Worm (Caenorhabditis elegans): ENCODE measurements around the gene F09E5.12.

The F09E5.12 gene

DNA sequence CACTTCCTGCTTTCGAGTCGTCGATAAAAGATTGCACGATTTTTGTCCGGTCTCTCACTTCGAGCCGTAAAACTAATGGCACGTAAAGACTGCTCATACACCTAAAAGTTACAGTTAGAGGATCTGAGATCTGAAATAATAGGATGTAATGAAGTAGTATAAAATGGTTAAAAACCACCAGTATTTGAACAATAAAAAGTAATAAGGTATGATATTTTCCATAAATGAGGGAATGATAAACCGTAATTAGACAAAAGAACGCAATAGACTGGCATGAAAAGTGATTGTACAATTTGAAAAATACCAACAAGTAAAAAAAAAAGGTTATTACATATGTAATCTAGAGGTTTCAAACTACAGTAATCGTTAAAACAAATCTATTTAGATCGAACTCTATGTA lies 22.5 kb upstream of the F09E5.12 start, which contains the start of gene brap-2:
Gene brap-2 (minus strand): TSS at position 101 of the 400 bp plus-strand sequence.
- TF ChIP-seq nhr-12 (tag; optimal IDR thresholded peaks at IDR 0.05) (no peak), mls-2 (tag; optimal IDR thresholded peaks at IDR 0.05) (no peak), nhr-76 (tag; optimal IDR thresholded peaks at IDR 0.05) (no peak), drap-1 (GFP tag; optimal IDR thresholded peaks at IDR 0.05) (no peak), mep-1 (tag; optimal IDR thresholded peaks at IDR 0.05) (no peak), ham-2 (GFP tag; optimal IDR thresholded peaks at IDR 0.05) (no peak), lsy-2 (tag; optimal IDR thresholded peaks at IDR 0.05) (no peak), bed-3 (GFP tag; optimal IDR thresholded peaks at IDR 0.05) (no peak), hlh-1 (tag; optimal IDR thresholded peaks at IDR 0.05) (no peak), zip-8 (tag; optimal IDR thresholded peaks at IDR 0.05) (no peak), snpc-4 (tag; optimal IDR thresholded peaks at IDR 0.05) (no peak), unc-39 (tag; optimal IDR thresholded peaks at IDR 0.05) (no peak), M03D4.4 (tag; optimal IDR thresholded peaks at IDR 0.05) (no peak), cnd-1 (tag; optimal IDR thresholded peaks at IDR 0.05) (no peak), mab-5 (tag; optimal IDR thresholded peaks at IDR 0.05) (no peak), elt-3 (tag; optimal IDR thresholded peaks at IDR 0.05) (no peak), sptf-1 (tag; optimal IDR thresholded peaks at IDR 0.05) (no peak)

DNA sequence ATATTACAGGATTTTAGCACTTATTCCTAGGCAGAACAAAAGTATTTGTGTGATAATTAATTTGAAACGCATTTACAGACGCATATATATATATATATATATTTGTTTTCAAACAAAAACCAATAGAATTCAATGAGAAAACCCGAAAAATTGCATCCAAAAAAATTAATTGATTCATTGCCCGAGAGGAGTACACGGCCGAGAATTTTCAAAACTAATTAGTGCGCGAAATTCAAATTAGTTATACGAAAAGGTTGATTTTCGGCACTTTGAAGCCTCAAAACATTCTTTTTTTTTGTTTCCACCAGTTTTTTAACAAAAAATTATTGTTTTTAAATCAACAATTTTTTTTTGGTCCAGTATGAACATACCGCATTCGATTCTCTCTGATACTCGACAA lies 20.9 kb upstream of the F09E5.12 start:
- no peak for TF ChIP-seq unc-39 (tag; optimal IDR thresholded peaks at IDR 0.05)
- no peak for TF ChIP-seq nhr-28 (tag; optimal IDR thresholded peaks at IDR 0.05)
- TF ChIP-seq lsy-2 (tag; optimal IDR thresholded peaks at IDR 0.05), result no peak
- no peak for TF ChIP-seq unc-120 (tag; optimal IDR thresholded peaks at IDR 0.05; ENCODE audit: poor library complexity, severe bottlenecking)
- TF ChIP-seq nhr-2 (tag; optimal IDR thresholded peaks at IDR 0.05), result no peak
- TF ChIP-seq lin-13 (tag; optimal IDR thresholded peaks at IDR 0.05), result no peak
- TF ChIP-seq blmp-1 (tag; optimal IDR thresholded peaks at IDR 0.05), result no peak
- no peak for TF ChIP-seq ceh-43 (GFP tag; optimal IDR thresholded peaks at IDR 0.05)
- TF ChIP-seq nhr-237 (tag; optimal IDR thresholded peaks at IDR 0.05), result no peak
- TF ChIP-seq unc-62 (GFP tag; optimal IDR thresholded peaks at IDR 0.05), result no peak
- no peak for TF ChIP-seq nhr-12 (tag; optimal IDR thresholded peaks at IDR 0.05)
- no peak for TF ChIP-seq sem-2 (GFP tag; optimal IDR thresholded peaks at IDR 0.05)
- no peak for TF ChIP-seq lin-32 (GFP tag; optimal IDR thresholded peaks at IDR 0.05)
- no peak for TF ChIP-seq mab-5 (tag; optimal IDR thresholded peaks at IDR 0.05)
- TF ChIP-seq flh-1 (GFP tag; optimal IDR thresholded peaks at IDR 0.05), result no peak
- TF ChIP-seq nhr-76 (tag; optimal IDR thresholded peaks at IDR 0.05), result no peak
- no peak for TF ChIP-seq ceh-39 (tag; optimal IDR thresholded peaks at IDR 0.05)
- TF ChIP-seq tbx-8 (GFP tag; optimal IDR thresholded peaks at IDR 0.05), result no peak
- no peak for TF ChIP-seq mls-2 (tag; optimal IDR thresholded peaks at IDR 0.05)
- no peak for TF ChIP-seq mep-1 (tag; optimal IDR thresholded peaks at IDR 0.05)

DNA sequence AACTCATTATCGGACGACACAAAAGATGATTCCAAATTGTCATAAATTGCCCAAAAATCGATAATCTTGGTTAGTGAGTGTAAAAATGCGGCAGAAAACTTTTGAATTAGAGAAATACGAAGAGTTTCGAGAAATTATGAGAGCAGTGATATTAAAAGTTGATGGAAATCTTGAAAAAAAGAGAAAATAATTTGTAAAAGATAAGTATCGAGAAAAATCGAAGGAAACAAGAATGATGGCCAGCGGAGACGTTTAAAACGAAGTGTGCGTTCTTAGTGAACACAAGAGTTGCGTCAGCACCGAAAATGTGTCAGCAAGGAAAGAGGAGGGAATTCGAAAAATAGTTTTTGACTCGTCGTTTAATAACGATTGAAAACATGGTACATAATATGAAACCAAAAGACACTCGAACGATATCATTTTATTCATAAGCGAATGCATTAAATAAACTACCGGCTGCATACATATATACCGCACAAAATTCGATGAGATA lies 19.3 kb upstream of the F09E5.12 start, which contains the start of gene ndx-6:
Gene ndx-6 (minus strand): TSS at position 51 of the 493 bp plus-strand sequence.
- TF ChIP-seq ceh-83 (GFP tag; optimal IDR thresholded peaks at IDR 0.05) (peak; percentile 2), hlh-1 (tag; optimal IDR thresholded peaks at IDR 0.05) (peak; percentile 25), elt-3 (tag; optimal IDR thresholded peaks at IDR 0.05) (no peak), nhr-12 (tag; optimal IDR thresholded peaks at IDR 0.05) (no peak), elt-1 (tag; optimal IDR thresholded peaks at IDR 0.05; ENCODE audit: borderline replicate concordance, insufficient read depth) (no peak), mls-2 (tag; optimal IDR thresholded peaks at IDR 0.05) (peak; percentile 61), zip-8 (tag; optimal IDR thresholded peaks at IDR 0.05) (peak; percentile 19), pha-4 (tag; optimal IDR thresholded peaks at IDR 0.05) (peak; percentile 82), sptf-1 (tag; optimal IDR thresholded peaks at IDR 0.05) (peak; percentile 71), lin-32 (GFP tag; optimal IDR thresholded peaks at IDR 0.05) (no peak), unc-62 (GFP tag; optimal IDR thresholded peaks at IDR 0.05) (peak; percentile 7), nhr-28 (tag; optimal IDR thresholded peaks at IDR 0.05) (no peak), blmp-1 (tag; optimal IDR thresholded peaks at IDR 0.05) (no peak), ceh-43 (GFP tag; optimal IDR thresholded peaks at IDR 0.05) (no peak), mab-5 (tag; optimal IDR thresholded peaks at IDR 0.05) (no peak), sem-2 (GFP tag; optimal IDR thresholded peaks at IDR 0.05) (no peak), ztf-11 (tag; optimal IDR thresholded peaks at IDR 0.05) (no peak), nhr-237 (tag; optimal IDR thresholded peaks at IDR 0.05) (peak; percentile 74), ham-2 (GFP tag; optimal IDR thresholded peaks at IDR 0.05) (no peak), nhr-76 (tag; optimal IDR thresholded peaks at IDR 0.05) (no peak), mep-1 (tag; optimal IDR thresholded peaks at IDR 0.05) (peak; percentile 92), nhr-2 (tag; optimal IDR thresholded peaks at IDR 0.05) (no peak), bed-3 (GFP tag; optimal IDR thresholded peaks at IDR 0.05) (no peak), tbx-8 (GFP tag; optimal IDR thresholded peaks at IDR 0.05) (no peak), cnd-1 (tag; optimal IDR thresholded peaks at IDR 0.05) (no peak), lsy-2 (tag; optimal IDR thresholded peaks at IDR 0.05) (peak; percentile 78), unc-39 (tag; optimal IDR thresholded peaks at IDR 0.05) (no peak), unc-120 (tag; optimal IDR thresholded peaks at IDR 0.05; ENCODE audit: poor library complexity, severe bottlenecking) (peak; percentile 50), M03D4.4 (tag; optimal IDR thresholded peaks at IDR 0.05) (peak; percentile 46), flh-1 (GFP tag; optimal IDR thresholded peaks at IDR 0.05) (no peak), lin-13 (tag; optimal IDR thresholded peaks at IDR 0.05) (peak; percentile 75), ces-1 (GFP tag; optimal IDR thresholded peaks at IDR 0.05) (peak; percentile 34), snpc-4 (tag; optimal IDR thresholded peaks at IDR 0.05) (no peak), ceh-39 (tag; optimal IDR thresholded peaks at IDR 0.05) (no peak), drap-1 (GFP tag; optimal IDR thresholded peaks at IDR 0.05) (peak; percentile 25)
